Fruit fly (Drosophila melanogaster) whole organism, embryonic: ENCODE data around the gene CatB.

ENCODE experiments used
- B-H1 ChIP-seq: fragments of 200-800 bp; sonication (Bioruptor generic); IDR thresholded peaks from 3 replicates; pipeline ENCODE4 v1.3.6; 2022; ENCODE audit warnings: missing biosample characterization, missing genetic modification characterization
- BEAF-32 ChIP-seq: fragments of 200-800 bp; sonication (Bioruptor generic); optimal IDR thresholded peaks from 3 replicates; lab custom pipeline; 2017; ENCODE audit warnings: missing biosample characterization, missing genetic modification characterization, mild to moderate bottlenecking, moderate library complexity, missing genetic modification reagents
- Bgb ChIP-seq: fragments of 200-800 bp; sonication (Bioruptor generic); IDR thresholded peaks from 2 replicates; pipeline ENCODE4 v1.3.6; 2022; ENCODE audit warnings: missing biosample characterization, missing genetic modification characterization; ENCODE audit not compliant: partially characterized antibody
- CG10366 ChIP-seq: fragments of 200-800 bp; sonication (Bioruptor generic); IDR thresholded peaks from 2 replicates; pipeline ENCODE4 v1.3.6; 2022; ENCODE audit warnings: missing biosample characterization, missing genetic modification characterization
- CG12659 ChIP-seq: fragments of 200-800 bp; sonication (Bioruptor generic); optimal IDR thresholded peaks from 3 replicates; lab custom pipeline; 2017; ENCODE audit warnings: mild to moderate bottlenecking, missing biosample characterization, missing genetic modification reagents, missing genetic modification characterization
- CG12769 ChIP-seq: fragments of 200-800 bp; sonication (Bioruptor generic); optimal IDR thresholded peaks from 2 replicates; lab custom pipeline; 2019; ENCODE audit warnings: missing biosample characterization, mild to moderate bottlenecking, missing genetic modification characterization, moderate library complexity
- CG14014 ChIP-seq: fragments of 200-800 bp; sonication (Bioruptor generic); IDR thresholded peaks from 2 replicates; pipeline ENCODE4 v1.3.6; 2022; ENCODE audit warnings: missing biosample characterization, missing genetic modification characterization
- CG15269 ChIP-seq: fragments of 200-800 bp; sonication (Bioruptor generic); optimal IDR thresholded peaks from 2 replicates; lab custom pipeline; 2018; ENCODE audit warnings: missing biosample characterization, mild to moderate bottlenecking, missing genetic modification characterization, moderate library complexity
- CG15479 ChIP-seq: fragments of 200-800 bp; sonication (Bioruptor generic); optimal IDR thresholded peaks from 3 replicates; lab custom pipeline; 2019; ENCODE audit warnings: missing biosample characterization, mild to moderate bottlenecking, missing genetic modification characterization, moderate library complexity
- CG16813 ChIP-seq: fragments of 200-800 bp; sonication (Bioruptor generic); IDR thresholded peaks from 3 replicates; pipeline ENCODE4 v1.3.6; 2022; ENCODE audit warnings: missing biosample characterization, missing genetic modification characterization; ENCODE audit not compliant: partially characterized antibody
- CG17802 ChIP-seq: fragments of 200-800 bp; sonication (Bioruptor generic); optimal IDR thresholded peaks from 2 replicates; lab custom pipeline; 2018; ENCODE audit warnings: missing biosample characterization, mild to moderate bottlenecking, missing genetic modification characterization, moderate library complexity
- CG17912 ChIP-seq: fragments of 200-800 bp; sonication (Bioruptor generic); optimal IDR thresholded peaks from 2 replicates; lab custom pipeline; 2018; ENCODE audit warnings: missing biosample characterization, mild to moderate bottlenecking, missing genetic modification characterization
- CG2202 ChIP-seq: fragments of 200-800 bp; sonication (Bioruptor generic); optimal IDR thresholded peaks from 2 replicates; lab custom pipeline; 2018; ENCODE audit warnings: missing biosample characterization, mild to moderate bottlenecking, missing genetic modification characterization
- CG31365 ChIP-seq: fragments of 200-800 bp; sonication (Bioruptor generic); optimal IDR thresholded peaks from 2 replicates; lab custom pipeline; 2018; ENCODE audit warnings: missing biosample characterization, mild to moderate bottlenecking, missing genetic modification characterization
- CG3847 ChIP-seq: fragments of 200-800 bp; sonication (Bioruptor generic); IDR thresholded peaks from 2 replicates; pipeline ENCODE4 v1.3.6; 2022; ENCODE audit warnings: missing biosample characterization, missing genetic modification characterization
- CG7928 ChIP-seq: fragments of 200-800 bp; sonication (Bioruptor generic); optimal IDR thresholded peaks from 2 replicates; lab custom pipeline; 2017; ENCODE audit warnings: missing biosample characterization, mild to moderate bottlenecking, missing genetic modification characterization
- CG7987 ChIP-seq: fragments of 200-800 bp; sonication (Bioruptor generic); optimal IDR thresholded peaks from 2 replicates; lab custom pipeline; 2018; ENCODE audit warnings: missing biosample characterization, mild to moderate bottlenecking, missing genetic modification characterization, moderate library complexity
- CG8089 ChIP-seq: fragments of 200-800 bp; sonication (Bioruptor generic); optimal IDR thresholded peaks from 3 replicates; lab custom pipeline; 2016; ENCODE audit warnings: missing biosample characterization, missing genetic modification characterization
- CG9817 ChIP-seq: fragments of 200-800 bp; sonication (Bioruptor generic); optimal IDR thresholded peaks from 2 replicates; lab custom pipeline; 2018; ENCODE audit warnings: missing biosample characterization, mild to moderate bottlenecking, missing genetic modification characterization, moderate library complexity
- Dek ChIP-seq: fragments of 200-800 bp; sonication (Bioruptor generic); optimal IDR thresholded peaks from 3 replicates; lab custom pipeline; 2019; ENCODE audit warnings: missing biosample characterization, mild to moderate bottlenecking, missing genetic modification characterization, moderate library complexity
- Dll ChIP-seq: fragments of 200-800 bp; sonication (Bioruptor generic); IDR thresholded peaks from 4 replicates; pipeline ENCODE4 v1.3.6; 2022; ENCODE audit warnings: missing biosample characterization, missing genetic modification characterization; ENCODE audit not compliant: partially characterized antibody
- Dref ChIP-seq: fragments of 200-800 bp; sonication (Bioruptor generic); IDR thresholded peaks from 2 replicates; pipeline ENCODE4 v1.3.6; 2022; ENCODE audit warnings: missing biosample characterization, missing genetic modification characterization
- GATAe ChIP-seq: fragments of 200-800 bp; sonication (Bioruptor generic); conservative IDR thresholded peaks from 2 replicates; pipeline ENCODE4 v1.3.6; 2022; ENCODE audit warnings: missing biosample characterization, missing genetic modification characterization
- Hr51 ChIP-seq, 2 experiments: fragments of 200-800 bp; sonication (Bioruptor generic); optimal IDR thresholded peaks; 2 replicates in 1 of 2; 3 replicates in 1 of 2; lab custom pipeline; 2016 to 2018; ENCODE audit warnings: missing biosample characterization in 2 of 2, missing genetic modification characterization in 2 of 2, mild to moderate bottlenecking in 1 of 2, moderate library complexity in 1 of 2
- Mad ChIP-seq: fragments of 200-800 bp; sonication (Bioruptor generic); optimal IDR thresholded peaks from 2 replicates; lab custom pipeline; 2016; ENCODE audit warnings: missing biosample characterization, missing genetic modification characterization
- Med ChIP-seq: fragments of 200-800 bp; sonication (Bioruptor generic); peaks from one replicate; lab custom pipeline; 2016; ENCODE audit warnings: missing biosample characterization, missing genetic modification characterization, mild to moderate bottlenecking, inconsistent platforms, moderate library complexity
- TFAM ChIP-seq: fragments of 200-800 bp; sonication (Bioruptor generic); optimal IDR thresholded peaks from 2 replicates; lab custom pipeline; 2017; ENCODE audit warnings: missing biosample characterization, missing genetic modification characterization, inconsistent platforms
- Vsx1 ChIP-seq: fragments of 200-800 bp; sonication (Bioruptor generic); optimal IDR thresholded peaks from 2 replicates; lab custom pipeline; 2017; ENCODE audit warnings: missing biosample characterization, mild to moderate bottlenecking, missing genetic modification characterization, missing genetic modification reagents
- chm ChIP-seq: fragments of 200-800 bp; sonication (Bioruptor generic); IDR thresholded peaks from 2 replicates; pipeline ENCODE4 v1.3.6; 2022; ENCODE audit warnings: missing biosample characterization, missing genetic modification characterization
- ewg ChIP-seq: fragments of 200-800 bp; sonication (Bioruptor generic); optimal IDR thresholded peaks from 3 replicates; lab custom pipeline; 2017; ENCODE audit warnings: mild to moderate bottlenecking, missing biosample characterization, missing genetic modification reagents, missing genetic modification characterization
- gem ChIP-seq: fragments of 200-800 bp; sonication (Bioruptor generic); optimal IDR thresholded peaks from 2 replicates; lab custom pipeline; 2019; ENCODE audit warnings: missing biosample characterization, mild to moderate bottlenecking, missing genetic modification characterization, moderate library complexity
- gt ChIP-seq: fragments of 200-800 bp; sonication (Bioruptor generic); IDR thresholded peaks from 2 replicates; pipeline ENCODE4 v1.3.6; 2022; ENCODE audit warnings: missing biosample characterization, missing genetic modification characterization
- ham ChIP-seq: fragments of 200-800 bp; sonication (Bioruptor generic); IDR thresholded peaks from 2 replicates; pipeline ENCODE4 v1.3.6; 2022; ENCODE audit warnings: missing biosample characterization, missing genetic modification characterization
- hb ChIP-seq: fragments of 200-800 bp; sonication (Bioruptor generic); IDR thresholded peaks from 3 replicates; pipeline ENCODE4 v1.3.6; 2022; ENCODE audit warnings: missing biosample characterization, missing genetic modification characterization; ENCODE audit not compliant: partially characterized antibody
- hth ChIP-seq: fragments of >200 bp; optimal IDR thresholded peaks from 2 replicates; lab custom pipeline; 2017; ENCODE audit warnings: inconsistent platforms
- jing ChIP-seq: fragments of 200-800 bp; sonication (Bioruptor generic); optimal IDR thresholded peaks from 2 replicates; lab custom pipeline; 2018; ENCODE audit warnings: missing biosample characterization, mild to moderate bottlenecking, missing genetic modification characterization
- nerfin-2 ChIP-seq: fragments of 200-800 bp; sonication (Bioruptor generic); IDR thresholded peaks from 2 replicates; pipeline ENCODE4 v1.3.6; 2022; ENCODE audit warnings: missing biosample characterization, missing genetic modification characterization; ENCODE audit not compliant: partially characterized antibody
- repo ChIP-seq: fragments of 200-800 bp; sonication (Bioruptor generic); optimal IDR thresholded peaks from 2 replicates; lab custom pipeline; 2016; ENCODE audit warnings: missing biosample characterization, missing genetic modification characterization
- sc ChIP-seq, 3 experiments: fragments of >200 bp in 2 of 3; fragments of 200-800 bp in 1 of 3; sonication (Bioruptor generic) in 1 of 3; optimal IDR thresholded peaks; 2 replicates in 2 of 3; 3 replicates in 1 of 3; lab custom pipeline; 2017; ENCODE audit warnings: mild to moderate bottlenecking in 1 of 3, missing biosample characterization in 1 of 3, missing genetic modification characterization in 1 of 3, missing genetic modification reagents in 1 of 3
- sens-2 ChIP-seq: fragments of 200-800 bp; sonication (Bioruptor generic); IDR thresholded peaks from 2 replicates; pipeline ENCODE4 v1.3.6; 2022; ENCODE audit warnings: missing biosample characterization, missing genetic modification characterization
- so ChIP-seq: fragments of 200-800 bp; sonication (Bioruptor generic); IDR thresholded peaks from 3 replicates; pipeline ENCODE4 v1.3.6; 2022; ENCODE audit warnings: missing biosample characterization, missing genetic modification characterization
- sqz ChIP-seq: fragments of 200-800 bp; sonication (Bioruptor generic); optimal IDR thresholded peaks from 3 replicates; lab custom pipeline; 2018; ENCODE audit warnings: missing biosample characterization, mild to moderate bottlenecking, missing genetic modification characterization
- tap ChIP-seq: fragments of 200-800 bp; optimal IDR thresholded peaks from 3 replicates; lab custom pipeline; 2019; ENCODE audit warnings: missing biosample characterization, mild to moderate bottlenecking, missing genetic modification characterization, moderate library complexity
- vnd ChIP-seq: fragments of 200-800 bp; sonication (Bioruptor generic); IDR thresholded peaks from 3 replicates; pipeline ENCODE4 v1.3.6; 2022; ENCODE audit warnings: missing biosample characterization, missing genetic modification characterization; ENCODE audit not compliant: partially characterized antibody
- wek ChIP-seq: fragments of 200-800 bp; sonication (Bioruptor generic); optimal IDR thresholded peaks from 3 replicates; lab custom pipeline; 2018; ENCODE audit warnings: missing biosample characterization, mild to moderate bottlenecking, missing genetic modification characterization, moderate library complexity
- zf30C ChIP-seq: fragments of 200-800 bp; sonication (Bioruptor generic); optimal IDR thresholded peaks from 3 replicates; lab custom pipeline; 2018; ENCODE audit warnings: missing biosample characterization, mild to moderate bottlenecking, missing genetic modification characterization

CatB gene

dm6 chr2L:8691292-8691975 lies 13.9 kb upstream of the CatB start (continued):
- TF ChIP-seq Hr51 (GFP tag; optimal IDR thresholded peaks at IDR 0.05; lab: Kevin White, UChicago) (peak; percentile 41 to 94), CG9817 (tag; lab: Kevin White, UChicago) (peak; percentile 74), Dref (no peak), sqz (GFP tag; lab: Kevin White, UChicago) (peak; percentile 76), CG17802 (no peak), CG8089 (GFP tag; lab: Kevin White, UChicago) (peak; percentile 1), ham (GFP tag; lab: Robert Waterston, UW) (no peak), CG3847 (peak; percentile 72), CG15269 (tag; lab: Kevin White, UChicago) (peak; percentile 93), repo (GFP tag; lab: Kevin White, UChicago) (peak; percentile 50), Bgb (no peak), jing (GFP tag; lab: Kevin White, UChicago) (peak; percentile 68)

DNA sequence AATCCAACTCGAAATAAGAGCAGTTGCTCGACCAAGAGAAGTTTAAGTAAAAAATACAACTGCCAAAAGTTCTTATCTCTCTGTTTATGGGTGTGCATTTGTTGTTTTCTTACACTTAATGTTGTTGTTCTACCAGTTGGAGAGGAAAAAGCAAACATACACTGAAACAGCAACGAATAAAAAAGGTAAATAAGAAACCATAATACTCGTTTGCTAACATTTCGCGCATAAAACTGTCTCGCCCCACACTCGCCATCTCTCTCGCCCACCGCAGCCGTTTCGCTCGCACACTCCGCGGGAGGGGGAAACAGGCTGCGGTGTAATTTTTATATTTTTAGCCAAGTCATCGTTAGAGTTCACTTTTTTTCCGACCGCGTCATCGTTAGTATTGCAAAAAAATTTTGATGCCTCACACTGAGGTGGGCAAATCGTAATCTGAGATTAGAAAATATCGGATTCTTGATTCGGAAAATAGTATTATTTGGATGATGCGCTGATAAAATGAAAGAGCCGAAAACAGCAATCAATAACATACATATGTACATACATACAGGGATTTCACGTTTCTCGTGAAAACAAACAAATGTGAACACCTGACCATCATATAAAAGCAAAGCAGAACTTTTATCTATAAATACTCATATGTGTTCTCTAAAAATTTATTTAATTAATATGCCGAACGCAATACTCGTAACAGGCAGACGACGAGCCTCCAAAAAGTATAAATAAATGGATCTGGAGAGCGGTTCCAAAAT lies 12.8 kb upstream of the CatB start:
- no peak for TF ChIP-seq chm
- TF ChIP-seq gem: peak; percentile 10
- no peak for TF ChIP-seq hb (GFP tag; lab: Robert Waterston, UW)
- peak; percentile 71 for TF ChIP-seq Vsx1
- no peak for TF ChIP-seq sc (optimal IDR thresholded peaks at IDR 0.05; lab: Kevin White, UChicago)
- TF ChIP-seq sc (GFP tag; optimal IDR thresholded peaks at IDR 0.05; lab: Kevin White, UChicago): no peak
- no peak for TF ChIP-seq gt (GFP tag; lab: Robert Waterston, UW)
- no peak for TF ChIP-seq CG15479 (GFP tag; lab: Kevin White, UChicago)
- no peak for TF ChIP-seq BEAF-32 (GFP tag; lab: Kevin White, UChicago)
- no peak for TF ChIP-seq CG31365
- TF ChIP-seq CG7928 (GFP tag; lab: Kevin White, UChicago): no peak
- no peak for TF ChIP-seq CG16813 (GFP tag; lab: Robert Waterston, UW)
- no peak for TF ChIP-seq vnd (GFP tag; lab: Robert Waterston, UW)
- TF ChIP-seq CG2202 (tag; lab: Kevin White, UChicago): no peak
- TF ChIP-seq Dek (tag; lab: Kevin White, UChicago): peak; percentile 35
- TF ChIP-seq sens-2: no peak
- no peak for TF ChIP-seq wek
- TF ChIP-seq nerfin-2 (GFP tag; lab: Robert Waterston, UW): no peak
- no peak for TF ChIP-seq GATAe (GFP tag; lab: Robert Waterston, UW)
- TF ChIP-seq Mad (GFP tag; lab: Kevin White, UChicago): no peak
- no peak for TF ChIP-seq B-H1 (GFP tag; lab: Robert Waterston, UW)
- TF ChIP-seq CG10366 (GFP tag; lab: Robert Waterston, UW): no peak
- 0 out of 3 replicates have a peak, but pooled peaks have one; percentile 33 for TF ChIP-seq so (GFP tag; lab: Robert Waterston, UW)
- no peak for TF ChIP-seq TFAM
- peak; percentile 40 for TF ChIP-seq CG7987 (GFP tag; lab: Kevin White, UChicago)
- TF ChIP-seq Dll: no peak
- no peak for TF ChIP-seq CG17912 (GFP tag; lab: Kevin White, UChicago)
- no peak for TF ChIP-seq zf30C (GFP tag; lab: Kevin White, UChicago)
- peak; percentile 27 for TF ChIP-seq CG12769
- no peak for TF ChIP-seq tap (tag; lab: Kevin White, UChicago)
- TF ChIP-seq hth (lab: Kevin White, UChicago): no peak
- no peak for TF ChIP-seq CG12659
- TF ChIP-seq Med: peak; percentile 82
- peak; percentile 52; the same call in 1 of the 2 replicates for TF ChIP-seq CG14014
- TF ChIP-seq ewg: no peak
